Fruit fly (Drosophila melanogaster) whole organism, wandering third instar larva: Measurements from ENCODE around the gene slpr.

Experiments
- Abd-B ChIP-seq: fragments of >200 bp; optimal IDR thresholded peaks from 2 replicates; lab custom pipeline; 2017; ENCODE audit warnings: missing biosample characterization, missing genetic modification characterization
- CG32264 ChIP-seq: fragments of 200-800 bp; sonication (Bioruptor generic); optimal IDR thresholded peaks from 2 replicates; lab custom pipeline; 2016; ENCODE audit warnings: missing biosample characterization, missing genetic modification characterization
- CG9705 ChIP-seq: fragments of 200-800 bp; sonication (Bioruptor generic); optimal IDR thresholded peaks from 2 replicates; lab custom pipeline; 2018; ENCODE audit warnings: missing biosample characterization, mild to moderate bottlenecking, missing genetic modification characterization
- CrebA ChIP-seq: fragments of 200-800 bp; sonication (Bioruptor generic); optimal IDR thresholded peaks from 2 replicates; lab custom pipeline; 2016; ENCODE audit warnings: missing biosample characterization, mild to moderate bottlenecking, missing genetic modification characterization, borderline replicate concordance
- Dfd ChIP-seq: fragments of >200 bp; optimal IDR thresholded peaks from 2 replicates; lab custom pipeline; 2017; ENCODE audit warnings: missing biosample characterization, missing genetic modification characterization
- Dif ChIP-seq: fragments of 200-275, 200-300 bp; sonication (Bioruptor generic); optimal IDR thresholded peaks from 2 replicates; lab custom pipeline; 2018; ENCODE audit warnings: missing biosample characterization, missing genetic modification characterization; ENCODE audit not compliant: partially characterized antibody
- GATAd ChIP-seq: sonication (Bioruptor generic); optimal IDR thresholded peaks from 2 replicates; lab custom pipeline; 2016; ENCODE audit warnings: missing biosample characterization, missing genetic modification characterization
- HLH106 ChIP-seq: fragments of 200-800 bp; optimal IDR thresholded peaks from 3 replicates; lab custom pipeline; 2019; ENCODE audit warnings: missing biosample characterization, mild to moderate bottlenecking, missing genetic modification characterization, moderate library complexity
- Hnf4 ChIP-seq: fragments of 200-800 bp; sonication (Bioruptor generic); optimal IDR thresholded peaks from 2 replicates; lab custom pipeline; 2016; ENCODE audit warnings: missing biosample characterization, mild to moderate bottlenecking, missing genetic modification characterization
- Hr78 ChIP-seq: fragments of >200 bp; optimal IDR thresholded peaks from 2 replicates; lab custom pipeline; 2017; ENCODE audit warnings: missing biosample characterization, missing genetic modification characterization
- Hr83 ChIP-seq: fragments of 200-300 bp; sonication (Bioruptor generic); optimal IDR thresholded peaks from 2 replicates; lab custom pipeline; 2016; ENCODE audit warnings: missing biosample characterization, mild to moderate bottlenecking, missing genetic modification characterization, moderate library complexity; ENCODE audit not compliant: poor library complexity, severe bottlenecking
- Jra ChIP-seq: sonication (Bioruptor generic); optimal IDR thresholded peaks from 2 replicates; lab custom pipeline; 2016; ENCODE audit warnings: missing biosample characterization, missing genetic modification characterization
- Mio ChIP-seq: sonication (Bioruptor generic); optimal IDR thresholded peaks from 2 replicates; lab custom pipeline; 2016; ENCODE audit warnings: missing biosample characterization, missing genetic modification characterization
- Myc ChIP-seq: fragments of >200 bp; optimal IDR thresholded peaks from 2 replicates; lab custom pipeline; 2017
- N ChIP-seq: fragments of >200 bp; optimal IDR thresholded peaks from 2 replicates; lab custom pipeline; 2018; ENCODE audit warnings: missing biosample characterization, missing external identifiers, missing genetic modification characterization
- OdsH ChIP-seq: fragments of 200-800 bp; sonication (Bioruptor generic); optimal IDR thresholded peaks from 2 replicates; lab custom pipeline; 2016; ENCODE audit warnings: missing biosample characterization, mild to moderate bottlenecking, missing genetic modification characterization
- Rel ChIP-seq, 2 experiments: fragments of 200-800 bp; sonication (Bioruptor generic) in 1 of 2; optimal IDR thresholded peaks; 2 replicates in 1 of 2; 3 replicates in 1 of 2; lab custom pipeline; 2016 to 2019; ENCODE audit warnings: mild to moderate bottlenecking in 2 of 2, missing biosample characterization in 2 of 2, missing genetic modification characterization in 2 of 2, moderate library complexity in 1 of 2
- Sp1 ChIP-seq: fragments of 200-800 bp; sonication (Bioruptor generic); optimal IDR thresholded peaks from 3 replicates; lab custom pipeline; 2019; ENCODE audit warnings: missing biosample characterization, mild to moderate bottlenecking, missing genetic modification characterization, moderate library complexity
- Vsx2 ChIP-seq: fragments of 200-300, 225-300 bp; sonication (Bioruptor generic); optimal IDR thresholded peaks from 2 replicates; lab custom pipeline; 2018; ENCODE audit warnings: missing biosample characterization, missing genetic modification characterization; ENCODE audit not compliant: partially characterized antibody
- br ChIP-seq: fragments of 200-800 bp; sonication (Bioruptor generic); optimal IDR thresholded peaks from 2 replicates; lab custom pipeline; 2016; ENCODE audit warnings: missing biosample characterization, missing genetic modification characterization
- brk ChIP-seq: fragments of 200-800 bp; sonication (Bioruptor generic); optimal IDR thresholded peaks from 2 replicates; lab custom pipeline; 2016; ENCODE audit warnings: missing biosample characterization, mild to moderate bottlenecking, missing genetic modification characterization
- dl ChIP-seq, 2 experiments: fragments of 175-275, 200-275 bp in 1 of 2; fragments of 200-275 bp in 1 of 2; sonication (Bioruptor generic); optimal IDR thresholded peaks; lab custom pipeline; 2018; ENCODE audit warnings: mild to moderate bottlenecking in 2 of 2, missing biosample characterization in 2 of 2, missing genetic modification characterization in 2 of 2, moderate library complexity in 2 of 2; ENCODE audit not compliant: partially characterized antibody in 2 of 2, insufficient read depth in 1 of 2
- dmrt93B ChIP-seq: fragments of 200-800 bp; sonication (Bioruptor generic); optimal IDR thresholded peaks from 2 replicates; lab custom pipeline; 2018; ENCODE audit warnings: missing biosample characterization, mild to moderate bottlenecking, missing genetic modification characterization
- dsf ChIP-seq: sonication (Bioruptor generic); optimal IDR thresholded peaks from 2 replicates; lab custom pipeline; 2016; ENCODE audit warnings: missing biosample characterization, missing genetic modification characterization, borderline replicate concordance
- ey ChIP-seq: fragments of 200-800 bp; sonication (Bioruptor generic); optimal IDR thresholded peaks from 2 replicates; lab custom pipeline; 2016; ENCODE audit warnings: missing biosample characterization, missing genetic modification characterization
- foxo ChIP-seq, 2 experiments: fragments of 200-800 bp; sonication (Bioruptor generic); optimal IDR thresholded peaks; 2 replicates in 1 of 2; 3 replicates in 1 of 2; lab custom pipeline; 2016 to 2017; ENCODE audit warnings: missing biosample characterization in 2 of 2, missing genetic modification characterization in 2 of 2
- fru ChIP-seq: fragments of 200-800 bp; sonication (Bioruptor generic); optimal IDR thresholded peaks from 3 replicates; lab custom pipeline; 2016; ENCODE audit warnings: missing biosample characterization, mild to moderate bottlenecking, missing genetic modification characterization
- h ChIP-seq: fragments of 200-800 bp; sonication (Bioruptor generic); optimal IDR thresholded peaks from 3 replicates; lab custom pipeline; 2016; ENCODE audit warnings: missing biosample characterization, mild to moderate bottlenecking, missing genetic modification characterization
- jim ChIP-seq: fragments of 175-275, 200-325 bp; sonication (Bioruptor generic); optimal IDR thresholded peaks from 2 replicates; lab custom pipeline; 2016; ENCODE audit warnings: missing biosample characterization, mild to moderate bottlenecking, missing genetic modification characterization
- lola ChIP-seq: fragments of >200 bp; optimal IDR thresholded peaks from 2 replicates; lab custom pipeline; 2017; ENCODE audit warnings: missing biosample characterization, missing genetic modification characterization
- pan ChIP-seq: fragments of >200 bp; optimal IDR thresholded peaks from 2 replicates; lab custom pipeline; 2017
- psq ChIP-seq: fragments of 200-800 bp; sonication (Bioruptor generic); optimal IDR thresholded peaks from 3 replicates; lab custom pipeline; 2017; ENCODE audit warnings: missing biosample characterization, mild to moderate bottlenecking, missing genetic modification characterization, moderate library complexity
- rgr ChIP-seq: fragments of 200-800 bp; sonication (Bioruptor generic); optimal IDR thresholded peaks from 3 replicates; lab custom pipeline; 2016; ENCODE audit warnings: missing biosample characterization, mild to moderate bottlenecking, missing genetic modification characterization
- sage ChIP-seq: fragments of 200-800 bp; sonication (Bioruptor generic); optimal IDR thresholded peaks from 2 replicates; lab custom pipeline; 2016; ENCODE audit warnings: missing biosample characterization, mild to moderate bottlenecking, missing genetic modification characterization
- sv ChIP-seq: fragments of 200-800 bp; sonication (Bioruptor generic); optimal IDR thresholded peaks from 3 replicates; lab custom pipeline; 2016; ENCODE audit warnings: missing biosample characterization, missing genetic modification characterization
- tai ChIP-seq: sonication (Bioruptor generic); optimal IDR thresholded peaks from 2 replicates; lab custom pipeline; 2016; ENCODE audit warnings: missing biosample characterization, missing genetic modification characterization
- usp ChIP-seq: fragments of >200 bp; optimal IDR thresholded peaks from 2 replicates; lab custom pipeline; 2017; ENCODE audit warnings: missing biosample characterization, missing genetic modification characterization
- woc ChIP-seq: sonication (Bioruptor generic); optimal IDR thresholded peaks from 2 replicates; lab custom pipeline; 2016; ENCODE audit warnings: missing biosample characterization, mild to moderate bottlenecking, missing genetic modification characterization

slpr gene

dm6 chrX:8195449-8196156 is 18.6 kb upstream of the slpr start:
- no peak for TF ChIP-seq Abd-B (GFP tag; lab: Kevin White, UChicago)
- TF ChIP-seq pan (lab: Kevin White, UChicago) = no peak
- TF ChIP-seq GATAd (GFP tag; lab: Kevin White, UChicago) = peak; percentile 72
- TF ChIP-seq tai (GFP tag; lab: Kevin White, UChicago) = no peak
- no peak for TF ChIP-seq usp (GFP tag; lab: Kevin White, UChicago)
- no peak for TF ChIP-seq brk (GFP tag; lab: Kevin White, UChicago)
- no peak for TF ChIP-seq HLH106
- no peak for TF ChIP-seq sv (GFP tag; lab: Kevin White, UChicago)
- TF ChIP-seq, all 38 proteins: peak for 1

- no peak for TF ChIP-seq h
- TF ChIP-seq lola (GFP tag; lab: Kevin White, UChicago) = no peak
- TF ChIP-seq rgr (GFP tag; lab: Kevin White, UChicago) = no peak
- no peak for TF ChIP-seq CG9705 (GFP tag; lab: Kevin White, UChicago)
- no peak for TF ChIP-seq Vsx2 (GFP tag; lab: Kevin White, UChicago)
- no peak for TF ChIP-seq Mio (GFP tag; lab: Kevin White, UChicago)
- TF ChIP-seq foxo (GFP tag; optimal IDR thresholded peaks at IDR 0.05; lab: Kevin White, UChicago) = no peak
- TF ChIP-seq Rel (GFP tag; optimal IDR thresholded peaks at IDR 0.05; lab: Kevin White, UChicago) = no peak
- TF ChIP-seq Rel (tag; optimal IDR thresholded peaks at IDR 0.05; lab: Kevin White, UChicago) = no peak
- no peak for TF ChIP-seq brk (GFP tag; lab: Kevin White, UChicago)
- TF ChIP-seq Dif (GFP tag; lab: Kevin White, UChicago) = no peak
- TF ChIP-seq sage (GFP tag; lab: Kevin White, UChicago) = no peak
- no peak for TF ChIP-seq br
These were observed 17.6 kb upstream of the slpr start for dm6 chrX:8194559-8194958.

dm6 chrX:8193017-8193556 is 16.1 kb upstream of the slpr start:
- TF ChIP-seq usp (GFP tag; lab: Kevin White, UChicago) = no peak
- TF ChIP-seq woc (GFP tag; lab: Kevin White, UChicago) = peak; percentile 48
- no peak for TF ChIP-seq sage (GFP tag; lab: Kevin White, UChicago)
- no peak for TF ChIP-seq jim (GFP tag; lab: Kevin White, UChicago)
- TF ChIP-seq h = peak; percentile 68
- TF ChIP-seq Rel (GFP tag; optimal IDR thresholded peaks at IDR 0.05; lab: Kevin White, UChicago) = no peak
- TF ChIP-seq Rel (tag; optimal IDR thresholded peaks at IDR 0.05; lab: Kevin White, UChicago) = peak; percentile 45
- TF ChIP-seq Dif (GFP tag; lab: Kevin White, UChicago) = no peak
- no peak for TF ChIP-seq GATAd (GFP tag; lab: Kevin White, UChicago)
- TF ChIP-seq Sp1 (GFP tag; lab: Kevin White, UChicago) = peak; percentile 6
- peak; percentile 43 for TF ChIP-seq Hnf4 (GFP tag; lab: Kevin White, UChicago)
- TF ChIP-seq br = peak; percentile 19
- peak; percentile 21 for TF ChIP-seq HLH106
- no peak for TF ChIP-seq pan (lab: Kevin White, UChicago)
- TF ChIP-seq Hr83 (GFP tag; lab: Kevin White, UChicago) = peak; percentile 10
- TF ChIP-seq Jra = peak; percentile 17
- no peak for TF ChIP-seq Mio (GFP tag; lab: Kevin White, UChicago)
- TF ChIP-seq CG32264 (GFP tag; lab: Kevin White, UChicago) = no peak
- TF ChIP-seq OdsH (GFP tag; lab: Kevin White, UChicago) = peak; percentile 46
- peak; percentile 45 for TF ChIP-seq psq
- no peak for TF ChIP-seq lola (GFP tag; lab: Kevin White, UChicago)
- peak; percentile 30 for TF ChIP-seq fru (GFP tag; lab: Kevin White, UChicago)
- no peak for TF ChIP-seq CrebA (GFP tag; lab: Kevin White, UChicago)
- TF ChIP-seq tai (GFP tag; lab: Kevin White, UChicago) = no peak
- TF ChIP-seq Abd-B (GFP tag; lab: Kevin White, UChicago) = no peak
- no peak for TF ChIP-seq sv (GFP tag; lab: Kevin White, UChicago)
- TF ChIP-seq dl (GFP tag; optimal IDR thresholded peaks at IDR 0.05; lab: Kevin White, UChicago; ENCODE audit: insufficient read depth in 1 of 2, partially characterized antibody in 2 of 2) = no peak
- no peak for TF ChIP-seq CG9705 (GFP tag; lab: Kevin White, UChicago)
- TF ChIP-seq foxo (GFP tag; optimal IDR thresholded peaks at IDR 0.05; lab: Kevin White, UChicago) = peak in 1 of 2 experiments; percentile 40
- no peak for TF ChIP-seq dmrt93B (GFP tag; lab: Kevin White, UChicago)
- TF ChIP-seq rgr (GFP tag; lab: Kevin White, UChicago) = peak; percentile 34
- TF ChIP-seq N = no peak
- peak; percentile 86 for TF ChIP-seq Myc (lab: Kevin White, UChicago)
- peak; percentile 9 for TF ChIP-seq brk (GFP tag; lab: Kevin White, UChicago)
- TF ChIP-seq Dfd (GFP tag; lab: Kevin White, UChicago) = no peak
- TF ChIP-seq ey (GFP tag; lab: Kevin White, UChicago) = peak; percentile 42
- TF ChIP-seq Hr78 (GFP tag; lab: Kevin White, UChicago) = no peak
- TF ChIP-seq dsf (GFP tag; lab: Kevin White, UChicago) = no peak
- TF ChIP-seq Vsx2 (GFP tag; lab: Kevin White, UChicago) = no peak
